Fruit fly (Drosophila melanogaster): Measurements from ENCODE around the gene TM9SF4.

The TM9SF4 gene

DNA sequence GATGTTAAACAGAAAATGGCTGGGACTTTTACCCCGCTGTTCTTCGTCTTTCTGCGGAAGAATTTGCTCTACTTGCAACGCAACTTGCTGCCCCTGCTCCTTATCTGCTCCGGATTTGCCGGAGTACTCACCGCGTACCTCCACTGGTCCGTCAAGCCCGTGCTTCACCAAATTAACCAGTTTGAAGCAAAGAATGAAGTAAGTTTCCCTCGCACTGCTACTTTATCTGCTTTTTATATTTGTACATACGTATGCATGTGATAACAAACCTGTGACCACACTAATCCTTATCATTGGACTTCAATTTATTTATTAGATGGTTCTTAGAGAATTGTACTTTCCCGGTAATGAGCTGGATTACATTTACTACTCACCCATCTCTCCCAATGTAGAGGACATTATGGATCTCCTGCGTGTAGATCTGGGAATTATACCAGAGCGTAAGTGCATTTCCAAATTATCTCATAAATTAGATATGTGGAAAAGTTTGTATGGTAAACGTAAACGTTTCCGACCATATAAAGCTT, 37.5 kb downstream of the TM9SF4 start, which contains the start of gene CG16890 (continued):
- TF ChIP-seq CG1603 (tag; optimal IDR thresholded peaks at IDR 0.05) (no peak), stwl (tag; optimal IDR thresholded peaks at IDR 0.05) (no peak), Awh (GFP tag; IDR thresholded peaks at IDR 0.05) (no peak), CG11456 (GFP tag; IDR thresholded peaks at IDR 0.05) (no peak), CG34376 (GFP tag; optimal IDR thresholded peaks at IDR 0.05) (peak; percentile 73), D (optimal IDR thresholded peaks at IDR 0.05) (no peak), D (GFP tag; optimal IDR thresholded peaks at IDR 0.05) (no peak), maf-S (GFP tag; optimal IDR thresholded peaks at IDR 0.05) (no peak), Doc3 (GFP tag; IDR thresholded peaks at IDR 0.05; ENCODE audit: partially characterized antibody) (0 out of 3 replicates have a peak, but pooled peaks have one; percentile 27), bbx (GFP tag; IDR thresholded peaks at IDR 0.05; ENCODE audit: partially characterized antibody) (0 out of 2 replicates have a peak, but pooled peaks have one; percentile 41), CG5245 (GFP tag; optimal IDR thresholded peaks at IDR 0.05) (no peak), CG6254 (GFP tag; optimal IDR thresholded peaks at IDR 0.05) (no peak), ham (GFP tag; IDR thresholded peaks at IDR 0.05) (no peak), repo (GFP tag; optimal IDR thresholded peaks at IDR 0.05) (no peak), CG16863 (GFP tag; optimal IDR thresholded peaks at IDR 0.05) (peak; percentile 10), Ada2b (GFP tag; IDR thresholded peaks at IDR 0.05) (no peak), knrl (GFP tag; IDR thresholded peaks at IDR 0.05; ENCODE audit: partially characterized antibody) (0 out of 3 replicates have a peak, but pooled peaks have one; percentile 6), HLH3B (GFP tag; IDR thresholded peaks at IDR 0.05) (no peak), croc (GFP tag; conservative IDR thresholded peaks at IDR 0.05) (no peak), CG34422 (GFP tag; IDR thresholded peaks at IDR 0.05) (peak; percentile 6; the same call in 1 of the 3 replicates), CG2199 (GFP tag; IDR thresholded peaks at IDR 0.05) (0 out of 3 replicates have a peak, but pooled peaks have one; percentile 47), CG1647 (GFP tag; optimal IDR thresholded peaks at IDR 0.05) (no peak), crc (GFP tag; optimal IDR thresholded peaks at IDR 0.05) (no peak), CG8388 (GFP tag; optimal IDR thresholded peaks at IDR 0.05) (no peak), crol (GFP tag; IDR thresholded peaks at IDR 0.05) (no peak), HLHmδ (GFP tag; optimal IDR thresholded peaks at IDR 0.05) (no peak), Atf6 (GFP tag; IDR thresholded peaks at IDR 0.05) (no peak), sc (optimal IDR thresholded peaks at IDR 0.05) (no peak), sc (GFP tag; optimal IDR thresholded peaks at IDR 0.05) (no peak), bcd (GFP tag; optimal IDR thresholded peaks at IDR 0.05) (no peak), Bgb (GFP tag; IDR thresholded peaks at IDR 0.05; ENCODE audit: partially characterized antibody) (no peak), ewg (GFP tag; optimal IDR thresholded peaks at IDR 0.05) (no peak), CG12155 (GFP tag; optimal IDR thresholded peaks at IDR 0.05) (no peak), Pdp1 (GFP tag; optimal IDR thresholded peaks at IDR 0.05) (peak in 1 of 2 experiments; percentile 14), Fer2 (tag; optimal IDR thresholded peaks at IDR 0.05) (no peak), CG10979 (tag; optimal IDR thresholded peaks at IDR 0.05) (no peak), dmrt11E (tag; optimal IDR thresholded peaks at IDR 0.05) (no peak), gce (GFP tag; IDR thresholded peaks at IDR 0.05) (no peak), CG17359 (tag; optimal IDR thresholded peaks at IDR 0.05) (no peak), HLH4C (GFP tag; IDR thresholded peaks at IDR 0.05; ENCODE audit: partially characterized antibody) (peak; percentile 53; the same call in 2 of the 3 replicates), MBD-R2 (GFP tag; IDR thresholded peaks at IDR 0.05) (0 out of 2 replicates have a peak, but pooled peaks have one; percentile 54), CG10431 (GFP tag; optimal IDR thresholded peaks at IDR 0.05) (no peak), BEAF-32 (GFP tag; optimal IDR thresholded peaks at IDR 0.05) (no peak), sqz (GFP tag; optimal IDR thresholded peaks at IDR 0.05) (no peak), ab (GFP tag; optimal IDR thresholded peaks at IDR 0.05) (no peak), NK7.1 (GFP tag; optimal IDR thresholded peaks at IDR 0.05) (no peak), sug (tag; optimal IDR thresholded peaks at IDR 0.05) (peak; percentile 36), pan (optimal IDR thresholded peaks at IDR 0.05) (no peak), pan (GFP tag; optimal IDR thresholded peaks at IDR 0.05 in 1 of 2, IDR thresholded peaks at IDR 0.05 in 1 of 2) (no peak), CG4707 (GFP tag; optimal IDR thresholded peaks at IDR 0.05) (no peak), tin (GFP tag; optimal IDR thresholded peaks at IDR 0.05) (no peak)
